Fruit fly (Drosophila melanogaster): ENCODE data around the gene CG14731.
A peak's percentile ranks its signal among the peaks of the same experiment; 100 is the strongest.

CG14731 gene

DNA sequence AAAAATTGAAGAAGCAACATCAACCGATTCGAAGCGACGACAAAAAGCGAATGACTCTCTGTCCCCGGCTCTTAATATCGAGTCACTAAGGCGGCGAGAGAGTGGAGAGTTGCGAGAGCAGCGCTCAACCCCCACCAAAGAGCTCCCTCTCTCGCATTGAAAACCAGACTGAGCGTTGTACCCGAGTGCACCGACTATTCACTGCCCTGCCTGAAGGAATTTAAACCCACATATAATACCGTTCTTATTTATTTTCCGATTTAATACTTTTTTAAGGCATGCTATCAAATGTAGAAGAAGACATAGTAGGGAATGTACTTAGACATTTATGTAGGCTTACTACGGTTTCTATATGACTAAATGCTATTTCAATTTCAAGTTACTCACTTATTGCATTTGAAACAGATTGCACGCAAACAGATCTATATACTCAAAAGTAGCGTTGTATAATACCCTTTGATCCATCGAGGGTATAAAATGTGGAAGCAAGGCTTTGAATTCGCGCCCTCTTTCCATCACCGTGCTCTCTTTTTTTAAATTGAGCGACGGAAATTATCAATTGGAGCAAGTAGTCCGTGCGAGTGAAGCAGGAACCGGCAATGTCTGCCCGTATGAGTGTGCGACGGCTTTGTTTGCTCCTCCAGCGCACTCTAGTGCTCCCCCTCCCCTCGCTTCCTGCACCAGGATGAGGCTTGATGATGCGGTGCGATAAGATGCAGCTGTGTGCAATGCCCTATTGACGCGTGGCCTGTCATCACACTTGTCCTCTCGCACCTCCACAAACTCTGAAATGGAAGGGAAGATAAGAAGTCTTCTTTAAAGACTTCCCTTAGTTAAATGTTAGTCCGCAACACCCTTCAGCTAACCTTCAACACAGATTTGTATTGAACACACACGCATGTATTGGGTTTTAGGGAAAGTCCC is 43.7 kb upstream of the CG14731 start, which contains the start of gene mthl5 (continued):
- peak; percentile 92 for TF ChIP-seq CG15336 (GFP tag; IDR thresholded peaks at IDR 0.05)
- peak; percentile 90 for TF ChIP-seq CG16779 (tag; optimal IDR thresholded peaks at IDR 0.05)
- peak; percentile 89 for TF ChIP-seq CG8319 (GFP tag; optimal IDR thresholded peaks at IDR 0.05)
- peak; percentile 99 for TF ChIP-seq Eip78C (GFP tag)
- peak; percentile 89 for TF ChIP-seq CG4318 (GFP tag; optimal IDR thresholded peaks at IDR 0.05)
- TF ChIP-seq CG11294 (GFP tag; IDR thresholded peaks at IDR 0.05): peak; percentile 77
- TF ChIP-seq CG11902 (GFP tag; optimal IDR thresholded peaks at IDR 0.05): peak; percentile 95
- peak; percentile 93 for TF ChIP-seq Sox102F (GFP tag; optimal IDR thresholded peaks at IDR 0.05)
- TF ChIP-seq vri (GFP tag; optimal IDR thresholded peaks at IDR 0.05): peak; percentile 90
- TF ChIP-seq Blimp-1 (GFP tag; optimal IDR thresholded peaks at IDR 0.05): peak; percentile 78
- peak; percentile 94 for TF ChIP-seq CG8632 (GFP tag; optimal IDR thresholded peaks at IDR 0.05)
- TF ChIP-seq CG1621 (tag; optimal IDR thresholded peaks at IDR 0.05): peak; percentile 90
- TF ChIP-seq CG32006 (GFP tag; optimal IDR thresholded peaks at IDR 0.05): peak; percentile 97
- TF ChIP-seq Eip75B (GFP tag; optimal IDR thresholded peaks at IDR 0.05): peak; percentile 95
- peak; percentile 91 for TF ChIP-seq net (GFP tag; optimal IDR thresholded peaks at IDR 0.05)
- peak; percentile 97 for TF ChIP-seq Sox14 (GFP tag; optimal IDR thresholded peaks at IDR 0.05)
- TF ChIP-seq CG9139 (GFP tag; optimal IDR thresholded peaks at IDR 0.05): peak; percentile 86
- TF ChIP-seq spab (GFP tag; optimal IDR thresholded peaks at IDR 0.05): peak; percentile 94
- peak; percentile 97 for TF ChIP-seq lz (GFP tag; optimal IDR thresholded peaks at IDR 0.05)
- TF ChIP-seq Met (GFP tag; optimal IDR thresholded peaks at IDR 0.05): peak; percentile 95
- TF ChIP-seq CG8119 (GFP tag; IDR thresholded peaks at IDR 0.05): peak; percentile 93
- peak; percentile 83 for TF ChIP-seq dac (GFP tag; optimal IDR thresholded peaks at IDR 0.05)
- TF ChIP-seq pdm3 (GFP tag; optimal IDR thresholded peaks at IDR 0.05): peak; percentile 97
- TF ChIP-seq svp (GFP tag): peak; percentile 99

DNA sequence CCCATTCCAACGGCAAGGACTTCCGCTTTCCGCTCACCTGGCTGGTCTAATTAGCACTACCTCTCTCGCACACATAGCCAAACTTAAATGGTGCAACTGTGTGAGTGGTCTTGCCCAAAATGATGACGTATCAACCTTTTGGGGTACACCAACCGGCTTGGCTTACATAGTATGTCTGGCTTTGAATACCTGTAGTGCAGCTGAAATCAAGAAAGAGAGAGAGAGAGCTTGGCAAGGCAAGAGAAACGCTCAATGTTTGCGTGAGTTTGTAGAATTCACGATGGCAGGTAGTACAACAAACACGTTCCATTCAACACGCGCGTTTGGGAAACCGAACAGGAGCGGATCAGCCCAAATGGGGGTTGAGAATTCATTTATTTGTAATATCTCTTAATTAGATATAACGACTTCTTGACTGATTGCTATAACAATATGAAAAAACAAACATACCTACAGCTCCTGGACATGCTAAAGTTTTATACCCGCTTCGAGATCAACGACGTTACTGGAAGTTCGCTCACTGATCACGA is 43.0 kb upstream of the CG14731 start:
- TF ChIP-seq CG6163 (GFP tag; IDR thresholded peaks at IDR 0.05): peak; percentile 67
- peak; percentile 73 for TF ChIP-seq Met (GFP tag; optimal IDR thresholded peaks at IDR 0.05)
- peak in 1 of 2 experiments; percentile 79 for TF ChIP-seq ss (GFP tag; optimal IDR thresholded peaks at IDR 0.05)
- no peak for TF ChIP-seq vri (GFP tag; optimal IDR thresholded peaks at IDR 0.05)
- no peak for TF ChIP-seq esn (GFP tag; optimal IDR thresholded peaks at IDR 0.05)
- TF ChIP-seq Ets21C (GFP tag; optimal IDR thresholded peaks at IDR 0.05): peak; percentile 19
- TF ChIP-seq CG6792 (GFP tag; optimal IDR thresholded peaks at IDR 0.05): peak; percentile 24
- 0 out of 2 replicates have a peak, but pooled peaks have one; percentile 25 for TF ChIP-seq Gug (GFP tag; IDR thresholded peaks at IDR 0.05)
- no peak for TF ChIP-seq CG9139 (GFP tag; optimal IDR thresholded peaks at IDR 0.05)
- peak; percentile 51; the same call in 1 of the 3 replicates for TF ChIP-seq CG8119 (GFP tag; IDR thresholded peaks at IDR 0.05)
- no peak for TF ChIP-seq CG3032 (tag; optimal IDR thresholded peaks at IDR 0.05)
- TF ChIP-seq Ets96B (tag; optimal IDR thresholded peaks at IDR 0.05): no peak
- no peak for TF ChIP-seq CG11294 (GFP tag; IDR thresholded peaks at IDR 0.05)
- TF ChIP-seq Hr4 (GFP tag; optimal IDR thresholded peaks at IDR 0.05): peak; percentile 67
- TF ChIP-seq svp (GFP tag): peak; percentile 68
- TF ChIP-seq fkh (GFP tag; optimal IDR thresholded peaks at IDR 0.05): no peak
- TF ChIP-seq CG4318 (GFP tag; optimal IDR thresholded peaks at IDR 0.05): no peak
- peak; percentile 68 for TF ChIP-seq lz (GFP tag; optimal IDR thresholded peaks at IDR 0.05)
- no peak for TF ChIP-seq Hr38 (GFP tag; optimal IDR thresholded peaks at IDR 0.05)
- peak; percentile 3 for TF ChIP-seq CG8632 (GFP tag; optimal IDR thresholded peaks at IDR 0.05)
- peak; percentile 63 for TF ChIP-seq eg (GFP tag; IDR thresholded peaks at IDR 0.05)
- TF ChIP-seq CG7368 (GFP tag; optimal IDR thresholded peaks at IDR 0.05): peak; percentile 42
- TF ChIP-seq acj6 (GFP tag; optimal IDR thresholded peaks at IDR 0.05): no peak
- no peak for TF ChIP-seq achi (GFP tag; optimal IDR thresholded peaks at IDR 0.05)
- TF ChIP-seq CG6808 (GFP tag; optimal IDR thresholded peaks at IDR 0.05): no peak
- TF ChIP-seq CG31627 (GFP tag; optimal IDR thresholded peaks at IDR 0.05): peak; percentile 61
- peak; percentile 59 for TF ChIP-seq Smox (GFP tag; optimal IDR thresholded peaks at IDR 0.05)
- peak; percentile 92 for TF ChIP-seq dsx (GFP tag; optimal IDR thresholded peaks at IDR 0.05; ENCODE audit: poor library complexity, severe bottlenecking)
- no peak for TF ChIP-seq CG10669 (GFP tag; optimal IDR thresholded peaks at IDR 0.05)
- no peak for TF ChIP-seq CG6854 (GFP tag; optimal IDR thresholded peaks at IDR 0.05)
- TF ChIP-seq dac (GFP tag; optimal IDR thresholded peaks at IDR 0.05): no peak
- TF ChIP-seq fd59A (GFP tag; optimal IDR thresholded peaks at IDR 0.05): no peak
- no peak for TF ChIP-seq CG8319 (GFP tag; optimal IDR thresholded peaks at IDR 0.05)
